Worm (Caenorhabditis elegans): Measurements from ENCODE around the gene gcp-2.1.

DNA sequence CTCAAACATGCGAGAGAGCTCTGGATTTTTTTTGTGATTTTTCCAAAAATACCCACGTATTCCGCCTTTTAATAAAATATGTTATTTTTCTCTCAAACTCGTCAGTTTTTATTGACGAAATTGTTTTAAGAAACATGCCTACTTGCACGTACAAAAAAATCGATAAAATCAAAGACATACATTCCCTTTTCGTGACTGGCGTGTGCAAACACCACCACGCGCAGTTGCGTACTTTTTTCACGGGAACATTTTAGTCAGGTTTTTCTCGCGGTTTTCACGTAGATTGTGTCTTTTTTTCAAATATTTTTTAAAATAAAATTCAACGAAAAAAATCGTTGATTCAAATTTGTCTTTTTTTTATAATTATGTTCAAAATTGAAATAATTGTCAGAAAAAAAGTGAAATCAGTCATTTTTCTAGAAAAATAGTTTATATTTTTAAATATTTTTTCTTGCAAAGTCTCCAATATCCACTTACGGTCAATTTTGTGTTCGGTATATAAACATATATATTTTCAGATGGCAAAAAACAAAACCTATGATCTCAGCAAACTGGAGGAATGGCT lies 24.0 kb downstream of the gcp-2.1 start, which contains the start of gene M02E1.1:
- TF ChIP-seq sdc-2 (tag; optimal IDR thresholded peaks at IDR 0.05) (no peak), nfya-1 (tag; optimal IDR thresholded peaks at IDR 0.05) (no peak), ceh-22 (tag; optimal IDR thresholded peaks at IDR 0.05) (no peak), pax-1 (tag; optimal IDR thresholded peaks at IDR 0.05) (no peak), elt-4 (tag; optimal IDR thresholded peaks at IDR 0.05) (no peak), ama-1 (optimal IDR thresholded peaks at IDR 0.05) (no peak)
